Worm (Caenorhabditis elegans) whole organism, L3 larva: ENCODE results near the gene php-3.

Experiments
- R02D3.7 ChIP-seq: fragments of 150-350 bp; optimal IDR thresholded peaks from 2 replicates; lab custom pipeline; 2014; ENCODE audit warnings: missing biosample characterization, missing genetic modification characterization
- ZK546.5 ChIP-seq: sonication (generic microtip); optimal IDR thresholded peaks from 2 replicates; lab custom pipeline; 2017; ENCODE audit warnings: missing biosample characterization, missing genetic modification characterization
- ceh-16 ChIP-seq: sonication (generic microtip); optimal IDR thresholded peaks from 2 replicates; lab custom pipeline; 2017; ENCODE audit warnings: missing biosample characterization, missing genetic modification characterization
- ceh-28 ChIP-seq: fragments of 150-350 bp; optimal IDR thresholded peaks from 2 replicates; lab custom pipeline; 2014; ENCODE audit warnings: missing biosample characterization, missing genetic modification reagents, missing genetic modification characterization
- ceh-82 ChIP-seq: fragments of 150-350 bp; optimal IDR thresholded peaks from 2 replicates; lab custom pipeline; 2014; ENCODE audit warnings: missing biosample characterization, missing genetic modification characterization
- ceh-9 ChIP-seq: sonication (generic microtip); optimal IDR thresholded peaks from 2 replicates; lab custom pipeline; 2018; ENCODE audit warnings: missing biosample characterization, missing genetic modification characterization
- daf-12 ChIP-seq: fragments of 150-350 bp; optimal IDR thresholded peaks from 2 replicates; lab custom pipeline; 2014; ENCODE audit warnings: missing biosample characterization, missing genetic modification reagents, missing genetic modification characterization
- egl-27 ChIP-seq: sonication (generic microtip); optimal IDR thresholded peaks from 4 replicates; lab custom pipeline; 2017; ENCODE audit warnings: missing biosample characterization, missing genetic modification reagents, missing genetic modification characterization
- egl-5 ChIP-seq: fragments of 150-350 bp; optimal IDR thresholded peaks from 2 replicates; lab custom pipeline; 2017; ENCODE audit warnings: missing biosample characterization, missing genetic modification reagents, missing genetic modification characterization, inconsistent platforms
- elt-1 ChIP-seq: fragments of 150-350 bp; optimal IDR thresholded peaks from 2 replicates; lab custom pipeline; 2014; ENCODE audit warnings: missing biosample characterization, missing genetic modification characterization
- elt-3 ChIP-seq, 3 experiments: fragments of 150-350 bp in 1 of 3; sonication (generic microtip) in 2 of 3; optimal IDR thresholded peaks; 2 replicates in 2 of 3; 4 replicates in 1 of 3; lab custom pipeline; 2014 to 2017; ENCODE audit warnings: missing biosample characterization in 3 of 3, missing genetic modification characterization in 3 of 3
- eor-1 ChIP-seq, 2 experiments: fragments of 150-350 bp; optimal IDR thresholded peaks; 2 replicates each; lab custom pipeline; 2014 to 2018; ENCODE audit warnings: missing biosample characterization in 2 of 2, missing genetic modification characterization in 2 of 2
- fkh-2 ChIP-seq: fragments of 150-350 bp; optimal IDR thresholded peaks from 2 replicates; lab custom pipeline; 2014; ENCODE audit warnings: missing biosample characterization, missing genetic modification reagents, missing genetic modification characterization
- fos-1 ChIP-seq: fragments of 150-350 bp; optimal IDR thresholded peaks from 2 replicates; lab custom pipeline; 2014; ENCODE audit warnings: missing biosample characterization, missing genetic modification characterization
- jun-1 ChIP-seq: fragments of 150-350 bp; optimal IDR thresholded peaks from 2 replicates; lab custom pipeline; 2014; ENCODE audit warnings: missing biosample characterization, missing genetic modification reagents, missing genetic modification characterization
- lin-15B ChIP-seq: fragments of 150-350 bp; optimal IDR thresholded peaks from 2 replicates; lab custom pipeline; 2014; ENCODE audit warnings: missing biosample characterization, missing genetic modification characterization
- lin-39 ChIP-seq: fragments of 150-350 bp; optimal IDR thresholded peaks from 2 replicates; lab custom pipeline; 2018; ENCODE audit warnings: missing biosample characterization, missing genetic modification reagents, missing genetic modification characterization
- lsy-12 ChIP-seq: sonication (generic microtip); optimal IDR thresholded peaks from 2 replicates; lab custom pipeline; 2016; ENCODE audit warnings: mild to moderate bottlenecking, missing genetic modification characterization, missing compliant biosample characterization
- mdl-1 ChIP-seq: fragments of 150-350 bp; optimal IDR thresholded peaks from 2 replicates; lab custom pipeline; 2014; ENCODE audit warnings: missing biosample characterization, missing genetic modification characterization
- mml-1 ChIP-seq: fragments of 150-350 bp; sonication (generic microtip); optimal IDR thresholded peaks from 3 replicates; lab custom pipeline; 2014; ENCODE audit warnings: missing biosample characterization, missing genetic modification characterization
- nfya-1 ChIP-seq: sonication (generic microtip); optimal IDR thresholded peaks from 2 replicates; lab custom pipeline; 2017; ENCODE audit warnings: missing genetic modification characterization, mild to moderate bottlenecking, missing compliant biosample characterization, antibody characterized with exemption, moderate library complexity; ENCODE audit not compliant: insufficient read depth
- nhr-11 ChIP-seq: fragments of 150-350 bp; optimal IDR thresholded peaks from 2 replicates; lab custom pipeline; 2014; ENCODE audit warnings: missing biosample characterization, missing genetic modification characterization
- nhr-12 ChIP-seq: fragments of 150-350 bp; optimal IDR thresholded peaks from 2 replicates; lab custom pipeline; 2014; ENCODE audit warnings: missing biosample characterization, missing genetic modification characterization
- nhr-23 ChIP-seq: fragments of 150-350 bp; optimal IDR thresholded peaks from 2 replicates; lab custom pipeline; 2014; ENCODE audit warnings: missing biosample characterization, missing genetic modification reagents, missing genetic modification characterization
- nhr-237 ChIP-seq: fragments of 150-350 bp; optimal IDR thresholded peaks from 2 replicates; lab custom pipeline; 2014; ENCODE audit warnings: missing biosample characterization, missing genetic modification characterization
- nhr-25 ChIP-seq: sonication (generic microtip); optimal IDR thresholded peaks from 2 replicates; lab custom pipeline; 2017; ENCODE audit warnings: missing biosample characterization, missing genetic modification characterization
- nhr-28 ChIP-seq: fragments of 150-350 bp; optimal IDR thresholded peaks from 2 replicates; lab custom pipeline; 2014; ENCODE audit warnings: missing biosample characterization, missing genetic modification characterization
- nhr-43 ChIP-seq: sonication (generic microtip); optimal IDR thresholded peaks from 2 replicates; lab custom pipeline; 2016; ENCODE audit warnings: mild to moderate bottlenecking, missing genetic modification characterization, missing compliant biosample characterization; ENCODE audit not compliant: poor library complexity, severe bottlenecking
- nhr-76 ChIP-seq: fragments of 150-350 bp; sonication (generic microtip); optimal IDR thresholded peaks from 5 replicates; lab custom pipeline; 2014; ENCODE audit warnings: missing biosample characterization, missing genetic modification characterization
- pha-4 ChIP-seq: fragments of 150-350 bp; optimal IDR thresholded peaks from 2 replicates; lab custom pipeline; 2014; ENCODE audit warnings: missing biosample characterization, missing genetic modification reagents, missing genetic modification characterization
- sea-2 ChIP-seq: fragments of 150-350 bp; sonication (generic microtip); optimal IDR thresholded peaks from 4 replicates; lab custom pipeline; 2014; ENCODE audit warnings: missing biosample characterization, missing genetic modification reagents, missing genetic modification characterization
- skn-1 ChIP-seq: fragments of 150-350 bp; optimal IDR thresholded peaks from 2 replicates; lab custom pipeline; 2014; ENCODE audit warnings: missing biosample characterization, missing genetic modification characterization
- snpc-4 ChIP-seq: fragments of 150-350 bp; optimal IDR thresholded peaks from 2 replicates; lab custom pipeline; 2014; ENCODE audit warnings: missing biosample characterization, missing genetic modification characterization
- tbx-2 ChIP-seq: sonication (generic microtip); optimal IDR thresholded peaks from 2 replicates; lab custom pipeline; 2016; ENCODE audit warnings: mild to moderate bottlenecking, missing genetic modification characterization, missing compliant biosample characterization
- unc-39 ChIP-seq: sonication (generic microtip); optimal IDR thresholded peaks from 4 replicates; lab custom pipeline; 2017; ENCODE audit warnings: missing biosample characterization, missing genetic modification characterization
- unc-62 ChIP-seq: fragments of 150-350 bp; sonication (generic microtip); optimal IDR thresholded peaks from 4 replicates; lab custom pipeline; 2014; ENCODE audit warnings: missing biosample characterization, missing genetic modification reagents, missing genetic modification characterization
- zag-1 ChIP-seq: fragments of 150-350 bp; optimal IDR thresholded peaks from 2 replicates; lab custom pipeline; 2014; ENCODE audit warnings: missing biosample characterization, missing genetic modification characterization
- ztf-11 ChIP-seq: fragments of 150-350 bp; optimal IDR thresholded peaks from 2 replicates; lab custom pipeline; 2014; ENCODE audit warnings: missing biosample characterization, missing genetic modification characterization
- ztf-4 ChIP-seq: fragments of 150-350 bp; optimal IDR thresholded peaks from 2 replicates; lab custom pipeline; 2014; ENCODE audit warnings: missing biosample characterization, missing genetic modification characterization

Gene php-3

ce11 chrIII:12077456-12077855 lies at the start of gene php-3:
Gene php-3, minus strand, starts transcription at chrIII:12077556.
- TF ChIP-seq elt-3 (tag; optimal IDR thresholded peaks at IDR 0.05; lab: Kevin White, UChicago) = no peak
- TF ChIP-seq nhr-25 = no peak
- TF ChIP-seq unc-39 = no peak
- TF ChIP-seq mdl-1 (tag; lab: Kevin White, UChicago) = no peak
- no peak for TF ChIP-seq ztf-4
- TF ChIP-seq pha-4 (tag; lab: Kevin White, UChicago) = no peak
- no peak for TF ChIP-seq fkh-2 (tag; lab: Kevin White, UChicago)
- TF ChIP-seq skn-1 = no peak
- TF ChIP-seq ztf-11 (tag; lab: Kevin White, UChicago) = no peak
- no peak for TF ChIP-seq zag-1
- TF ChIP-seq eor-1 (tag; optimal IDR thresholded peaks at IDR 0.05; lab: Kevin White, UChicago) = no peak
- no peak for TF ChIP-seq unc-62 (GFP tag; lab: Kevin White, UChicago)

ce11 chrIII:12124392-12124791 lies 47.0 kb upstream of the php-3 start:
- TF ChIP-seq nhr-28 (tag; lab: Kevin White, UChicago) (no peak), egl-27 (no peak), lin-15B (tag; lab: Kevin White, UChicago) (no peak), ceh-82 (tag; lab: Kevin White, UChicago) (no peak), ceh-9 (no peak), nhr-12 (tag; lab: Kevin White, UChicago) (no peak), nhr-23 (tag; lab: Kevin White, UChicago) (no peak), elt-3 (tag; optimal IDR thresholded peaks at IDR 0.05; lab: Kevin White, UChicago) (no peak), skn-1 (no peak), nhr-43 (tag; lab: Kevin White, UChicago) (no peak), pha-4 (tag; lab: Kevin White, UChicago) (no peak), unc-39 (no peak), egl-5 (no peak)

ce11 chrIII:12123427-12123826 lies 46.1 kb upstream of the php-3 start:
- no peak for TF ChIP-seq elt-1 (tag; lab: Kevin White, UChicago)
- TF ChIP-seq ZK546.5 (tag; lab: Kevin White, UChicago) = no peak
- TF ChIP-seq snpc-4 = no peak
- TF ChIP-seq ceh-28 = no peak
- TF ChIP-seq nhr-43 (tag; lab: Kevin White, UChicago) = no peak
- no peak for TF ChIP-seq lsy-12 (tag; lab: Kevin White, UChicago)
- no peak for TF ChIP-seq zag-1
- TF ChIP-seq lin-39 (tag; lab: Kevin White, UChicago) = no peak
- no peak for TF ChIP-seq skn-1
- no peak for TF ChIP-seq fkh-2 (tag; lab: Kevin White, UChicago)
- TF ChIP-seq nhr-11 = no peak
- TF ChIP-seq daf-12 (tag; lab: Kevin White, UChicago) = no peak
- TF ChIP-seq nhr-28 (tag; lab: Kevin White, UChicago) = no peak
- TF ChIP-seq mml-1 (tag; lab: Kevin White, UChicago) = no peak
- TF ChIP-seq nhr-76 (tag; lab: Kevin White, UChicago) = no peak
- TF ChIP-seq egl-27 = no peak
- TF ChIP-seq ceh-82 (tag; lab: Kevin White, UChicago) = no peak
- no peak for TF ChIP-seq fos-1 (tag; lab: Kevin White, UChicago)
- TF ChIP-seq unc-62 (GFP tag; lab: Kevin White, UChicago) = no peak
- TF ChIP-seq mdl-1 (tag; lab: Kevin White, UChicago) = no peak

DNA sequence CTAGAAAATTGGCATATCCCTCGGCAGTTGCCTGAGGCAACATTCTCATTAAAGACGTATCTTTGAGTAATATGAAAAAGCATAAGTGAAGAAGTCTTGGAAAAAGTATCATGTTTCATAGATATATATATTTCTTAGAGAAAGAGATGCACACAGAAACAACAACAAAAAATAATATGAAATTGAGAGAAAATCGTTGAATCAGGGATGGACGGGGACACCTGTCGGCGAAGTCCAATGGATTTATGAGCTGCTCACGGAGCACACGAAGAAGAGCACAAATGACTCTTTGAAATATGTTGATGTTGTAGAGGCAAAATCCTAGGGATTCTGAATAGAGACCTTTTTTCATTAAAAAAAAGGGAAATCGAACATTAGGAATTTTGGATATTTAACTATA lies 43.8 kb upstream of the php-3 start:
- TF ChIP-seq elt-1 (tag; lab: Kevin White, UChicago) = no peak
- no peak for TF ChIP-seq ztf-4
- no peak for TF ChIP-seq unc-39
- no peak for TF ChIP-seq ceh-9
- no peak for TF ChIP-seq eor-1 (tag; optimal IDR thresholded peaks at IDR 0.05; lab: Kevin White, UChicago)
- TF ChIP-seq daf-12 (tag; lab: Kevin White, UChicago) = no peak
- TF ChIP-seq tbx-2 (tag; lab: Kevin White, UChicago) = no peak
- no peak for TF ChIP-seq snpc-4
- TF ChIP-seq sea-2 = no peak
- no peak for TF ChIP-seq unc-62 (GFP tag; lab: Kevin White, UChicago)
- no peak for TF ChIP-seq nhr-28 (tag; lab: Kevin White, UChicago)
- no peak for TF ChIP-seq nhr-43 (tag; lab: Kevin White, UChicago)
- no peak for TF ChIP-seq jun-1 (tag; lab: Kevin White, UChicago)
- no peak for TF ChIP-seq lsy-12 (tag; lab: Kevin White, UChicago)
- TF ChIP-seq ceh-82 (tag; lab: Kevin White, UChicago) = no peak
- TF ChIP-seq ceh-16 (tag; lab: Kevin White, UChicago) = no peak
- TF ChIP-seq nhr-237 (tag; lab: Kevin White, UChicago) = no peak
- no peak for TF ChIP-seq mml-1 (tag; lab: Kevin White, UChicago)
- TF ChIP-seq nfya-1 (tag; lab: Kevin White, UChicago) = no peak
- no peak for TF ChIP-seq R02D3.7
